Fruit fly (Drosophila melanogaster) whole organism, prepupa: ENCODE measurements around the gene Gr10b.

Source experiments
- Blimp-1 ChIP-seq: fragments of 200-800 bp; sonication (Bioruptor generic); optimal IDR thresholded peaks from 3 replicates; lab custom pipeline; 2017; ENCODE audit warnings: missing biosample characterization, missing genetic modification characterization, mild to moderate bottlenecking, moderate library complexity, missing genetic modification reagents
- CG10631 ChIP-seq: fragments of 200-800 bp; sonication (Bioruptor generic); optimal IDR thresholded peaks from 2 replicates; lab custom pipeline; 2016; ENCODE audit warnings: missing biosample characterization, missing genetic modification characterization
- CG10669 ChIP-seq: fragments of 200-800 bp; sonication (Bioruptor generic); optimal IDR thresholded peaks from 3 replicates; lab custom pipeline; 2018; ENCODE audit warnings: missing biosample characterization, mild to moderate bottlenecking, missing genetic modification characterization, moderate library complexity
- CG15336 ChIP-seq: fragments of 200-800 bp; sonication (Bioruptor generic); IDR thresholded peaks from 2 replicates; pipeline ENCODE4 v1.3.6; 2022; ENCODE audit warnings: missing biosample characterization, missing genetic modification characterization
- CG1621 ChIP-seq: fragments of 200-800 bp; sonication (Bioruptor generic); optimal IDR thresholded peaks from 3 replicates; lab custom pipeline; 2018; ENCODE audit warnings: missing biosample characterization, mild to moderate bottlenecking, missing genetic modification characterization
- CG16779 ChIP-seq: fragments of 200-800 bp; sonication (Bioruptor generic); optimal IDR thresholded peaks from 3 replicates; lab custom pipeline; 2017; ENCODE audit warnings: missing biosample characterization, mild to moderate bottlenecking, missing genetic modification characterization
- CG31627 ChIP-seq: fragments of 200-800 bp; sonication (Bioruptor generic); optimal IDR thresholded peaks from 3 replicates; lab custom pipeline; 2016; ENCODE audit warnings: missing biosample characterization, missing genetic modification characterization
- CG3919 ChIP-seq: fragments of 200-800 bp; sonication (Bioruptor generic); optimal IDR thresholded peaks from 3 replicates; lab custom pipeline; 2016; ENCODE audit warnings: missing biosample characterization, missing genetic modification characterization
- CG4318 ChIP-seq: fragments of 200-800 bp; sonication (Bioruptor generic); optimal IDR thresholded peaks from 3 replicates; lab custom pipeline; 2017; ENCODE audit warnings: missing biosample characterization, mild to moderate bottlenecking, missing genetic modification characterization
- CG6163 ChIP-seq: fragments of 200-800 bp; sonication (Bioruptor generic); IDR thresholded peaks from 3 replicates; pipeline ENCODE4 v1.3.6; 2022; ENCODE audit warnings: missing biosample characterization, missing genetic modification characterization
- CG6276 ChIP-seq: fragments of 200-800 bp; sonication (Bioruptor generic); optimal IDR thresholded peaks from 2 replicates; lab custom pipeline; 2017; ENCODE audit warnings: missing biosample characterization, mild to moderate bottlenecking, missing genetic modification characterization
- CG6854 ChIP-seq: fragments of 200-800 bp; sonication (Bioruptor generic); optimal IDR thresholded peaks from 2 replicates; lab custom pipeline; 2017; ENCODE audit warnings: missing biosample characterization, mild to moderate bottlenecking, missing genetic modification characterization
- CG7368 ChIP-seq: fragments of 200-800 bp; sonication (Bioruptor generic); optimal IDR thresholded peaks from 3 replicates; lab custom pipeline; 2016; ENCODE audit warnings: missing biosample characterization, missing genetic modification characterization
- CG8119 ChIP-seq: fragments of 200-800 bp; sonication (Bioruptor generic); IDR thresholded peaks from 3 replicates; pipeline ENCODE4 v1.3.6; 2022; ENCODE audit warnings: missing biosample characterization, missing genetic modification characterization
- CG8319 ChIP-seq: fragments of 200-800 bp; sonication (Bioruptor generic); optimal IDR thresholded peaks from 3 replicates; lab custom pipeline; 2016; ENCODE audit warnings: missing biosample characterization, missing genetic modification characterization
- CG8632 ChIP-seq: fragments of 200-800 bp; sonication (Bioruptor generic); optimal IDR thresholded peaks from 3 replicates; lab custom pipeline; 2016; ENCODE audit warnings: missing biosample characterization, missing genetic modification characterization
- CG9139 ChIP-seq: fragments of 200-800 bp; sonication (Bioruptor generic); optimal IDR thresholded peaks from 3 replicates; lab custom pipeline; 2017; ENCODE audit warnings: missing biosample characterization, mild to moderate bottlenecking, missing genetic modification characterization
- Eip78C ChIP-seq: fragments of 200-800 bp; sonication (Bioruptor generic); peaks from one replicate; lab custom pipeline; 2016; ENCODE audit warnings: missing biosample characterization, missing genetic modification characterization
- Eip93F ChIP-seq: fragments of 200-800 bp; sonication (Bioruptor generic); optimal IDR thresholded peaks from 2 replicates; lab custom pipeline; 2016; ENCODE audit warnings: missing biosample characterization, mild to moderate bottlenecking, missing genetic modification characterization
- Ets21C ChIP-seq: fragments of 200-800 bp; sonication (Bioruptor generic); optimal IDR thresholded peaks from 3 replicates; lab custom pipeline; 2016; ENCODE audit warnings: missing biosample characterization, missing genetic modification characterization
- Ets96B ChIP-seq: fragments of 200-800 bp; optimal IDR thresholded peaks from 2 replicates; lab custom pipeline; 2019; ENCODE audit warnings: missing biosample characterization, mild to moderate bottlenecking, missing genetic modification characterization, moderate library complexity
- Hr38 ChIP-seq: sonication (Bioruptor generic); optimal IDR thresholded peaks from 2 replicates; lab custom pipeline; 2016; ENCODE audit warnings: missing biosample characterization, missing genetic modification characterization
- Hr39 ChIP-seq: fragments of 200-800 bp; sonication (Bioruptor generic); optimal IDR thresholded peaks from 2 replicates; lab custom pipeline; 2016; ENCODE audit warnings: missing biosample characterization, missing genetic modification characterization
- Lpt ChIP-seq: fragments of 200-800 bp; sonication (Bioruptor generic); optimal IDR thresholded peaks from 3 replicates; lab custom pipeline; 2016; ENCODE audit warnings: missing biosample characterization, missing genetic modification characterization
- Met ChIP-seq: fragments of 200-800 bp; sonication (Bioruptor generic); optimal IDR thresholded peaks from 3 replicates; lab custom pipeline; 2016; ENCODE audit warnings: missing biosample characterization, missing genetic modification characterization
- OdsH ChIP-seq: fragments of 200-800 bp; sonication (Bioruptor generic); optimal IDR thresholded peaks from 3 replicates; lab custom pipeline; 2016; ENCODE audit warnings: missing biosample characterization, missing genetic modification characterization
- Smox ChIP-seq: fragments of 200-800 bp; sonication (Bioruptor generic); optimal IDR thresholded peaks from 3 replicates; lab custom pipeline; 2016; ENCODE audit warnings: missing biosample characterization, missing genetic modification characterization
- Sox14 ChIP-seq: fragments of 200-800 bp; sonication (Bioruptor generic); optimal IDR thresholded peaks from 3 replicates; lab custom pipeline; 2016; ENCODE audit warnings: missing biosample characterization, missing genetic modification characterization
- achi ChIP-seq: fragments of 200-800 bp; sonication (Bioruptor generic); optimal IDR thresholded peaks from 3 replicates; lab custom pipeline; 2016; ENCODE audit warnings: missing biosample characterization, missing genetic modification characterization
- dac ChIP-seq: fragments of 200-800 bp; sonication (Bioruptor generic); optimal IDR thresholded peaks from 2 replicates; lab custom pipeline; 2017; ENCODE audit warnings: missing biosample characterization, mild to moderate bottlenecking, missing genetic modification characterization
- dsx ChIP-seq: fragments of 200-800 bp; optimal IDR thresholded peaks from 3 replicates; lab custom pipeline; 2019; ENCODE audit warnings: missing biosample characterization, mild to moderate bottlenecking, missing genetic modification characterization, moderate library complexity; ENCODE audit not compliant: poor library complexity, severe bottlenecking
- eg ChIP-seq: fragments of 200-800 bp; sonication (Bioruptor generic); IDR thresholded peaks from 3 replicates; pipeline ENCODE4 v1.3.6; 2022; ENCODE audit warnings: missing biosample characterization, missing genetic modification characterization
- fd59A ChIP-seq: fragments of 200-800 bp; sonication (Bioruptor generic); optimal IDR thresholded peaks from 2 replicates; lab custom pipeline; 2017; ENCODE audit warnings: missing biosample characterization, mild to moderate bottlenecking, missing genetic modification characterization, missing genetic modification reagents
- fd85E ChIP-seq: fragments of 200-800 bp; sonication (Bioruptor generic); optimal IDR thresholded peaks from 3 replicates; lab custom pipeline; 2016; ENCODE audit warnings: missing biosample characterization, missing genetic modification characterization
- fkh ChIP-seq: fragments of 200-800 bp; sonication (Bioruptor generic); optimal IDR thresholded peaks from 3 replicates; lab custom pipeline; 2017; ENCODE audit warnings: missing biosample characterization, mild to moderate bottlenecking, missing genetic modification characterization, moderate library complexity
- lz ChIP-seq: fragments of 200-800 bp; sonication (Bioruptor generic); optimal IDR thresholded peaks from 3 replicates; lab custom pipeline; 2016; ENCODE audit warnings: missing biosample characterization, missing genetic modification characterization
- net ChIP-seq: fragments of 200-800 bp; sonication (Bioruptor generic); optimal IDR thresholded peaks from 3 replicates; lab custom pipeline; 2016; ENCODE audit warnings: missing biosample characterization, missing genetic modification characterization
- pdm3 ChIP-seq: fragments of 200-800 bp; sonication (Bioruptor generic); optimal IDR thresholded peaks from 3 replicates; lab custom pipeline; 2016; ENCODE audit warnings: missing biosample characterization, missing genetic modification characterization
- salr ChIP-seq, 2 experiments: fragments of 200-800 bp; sonication (Bioruptor generic); optimal IDR thresholded peaks; 3 replicates each; lab custom pipeline; 2016 to 2018; ENCODE audit warnings: missing biosample characterization in 2 of 2, missing genetic modification characterization in 2 of 2, mild to moderate bottlenecking in 1 of 2
- spab ChIP-seq: fragments of 200-800 bp; sonication (Bioruptor generic); optimal IDR thresholded peaks from 2 replicates; lab custom pipeline; 2017; ENCODE audit warnings: missing biosample characterization, mild to moderate bottlenecking, missing genetic modification characterization, missing genetic modification reagents
- ss ChIP-seq, 2 experiments: fragments of 200-800 bp; sonication (Bioruptor generic); optimal IDR thresholded peaks; 2 replicates in 1 of 2; 3 replicates in 1 of 2; lab custom pipeline; 2017 to 2018; ENCODE audit warnings: mild to moderate bottlenecking in 2 of 2, missing biosample characterization in 2 of 2, missing genetic modification characterization in 2 of 2, moderate library complexity in 1 of 2
- svp ChIP-seq: fragments of 200-800 bp; sonication (Bioruptor generic); peaks from one replicate; lab custom pipeline; 2016; ENCODE audit warnings: missing biosample characterization, missing genetic modification characterization
- topi ChIP-seq: fragments of 200-800 bp; sonication (Bioruptor generic); optimal IDR thresholded peaks from 3 replicates; lab custom pipeline; 2016; ENCODE audit warnings: missing biosample characterization, missing genetic modification characterization
- vri ChIP-seq: fragments of 200-800 bp; sonication (Bioruptor generic); optimal IDR thresholded peaks from 3 replicates; lab custom pipeline; 2016; ENCODE audit warnings: missing biosample characterization, mild to moderate bottlenecking, missing genetic modification characterization

Gr10b gene

dm6 chrX:11454189-11454882 is 41.3 kb upstream of the Gr10b start, which contains the start of the genes Evi5 and HP5 (continued):
- peak; percentile 27 for TF ChIP-seq Eip93F (GFP tag; lab: Kevin White, UChicago)
- TF ChIP-seq OdsH (GFP tag; lab: Kevin White, UChicago), result peak; percentile 28
- TF ChIP-seq CG10669, result peak; percentile 22
- peak; percentile 51 for TF ChIP-seq Met
- TF ChIP-seq CG1621 (tag; lab: Kevin White, UChicago), result peak; percentile 99
- TF ChIP-seq lz, result peak; percentile 78
- no peak for TF ChIP-seq pdm3 (GFP tag; lab: Kevin White, UChicago)
- no peak for TF ChIP-seq fd85E (GFP tag; lab: Kevin White, UChicago)
- peak; percentile 47 for TF ChIP-seq dsx
- TF ChIP-seq vri (GFP tag; lab: Kevin White, UChicago), result peak; percentile 13
- TF ChIP-seq CG8119, result no peak
- peak; percentile 76 for TF ChIP-seq Eip78C (GFP tag; lab: Kevin White, UChicago)
- TF ChIP-seq Sox14 (GFP tag; lab: Kevin White, UChicago), result peak; percentile 17
- TF ChIP-seq Hr39 (GFP tag; lab: Kevin White, UChicago), result peak; percentile 48
- TF ChIP-seq spab (GFP tag; lab: Kevin White, UChicago), result no peak
- TF ChIP-seq salr (GFP tag; optimal IDR thresholded peaks at IDR 0.05; lab: Kevin White, UChicago), result peak in 1 of 2 experiments; percentile 11
- peak; percentile 29 for TF ChIP-seq Ets21C
- peak; percentile 10; the same call in 1 of the 2 replicates for TF ChIP-seq CG15336 (GFP tag; lab: Robert Waterston, UW)

- no peak for TF ChIP-seq Lpt (GFP tag; lab: Kevin White, UChicago)
- TF ChIP-seq eg, result no peak
Observed at dm6 chrX:11453638-11454037, 40.6 kb upstream of the Gr10b start.

- TF ChIP-seq CG16779 (tag; lab: Kevin White, UChicago) (peak; percentile 82), Blimp-1 (no peak), achi (peak; percentile 86), CG10631 (peak; percentile 84), CG8632 (peak; percentile 75), CG4318 (GFP tag; lab: Kevin White, UChicago) (peak; percentile 89), Eip78C (GFP tag; lab: Kevin White, UChicago) (peak; percentile 94), salr (GFP tag; optimal IDR thresholded peaks at IDR 0.05; lab: Kevin White, UChicago) (peak; percentile 58 to 66), CG8319 (peak; percentile 62), Lpt (GFP tag; lab: Kevin White, UChicago) (peak; percentile 82), ss (GFP tag; optimal IDR thresholded peaks at IDR 0.05; lab: Kevin White, UChicago) (peak; percentile 68 to 77), dac (GFP tag; lab: Kevin White, UChicago) (peak; percentile 88), topi (GFP tag; lab: Kevin White, UChicago) (peak; percentile 80), fkh (no peak), CG7368 (GFP tag; lab: Kevin White, UChicago) (peak; percentile 83), svp (GFP tag; lab: Kevin White, UChicago) (peak; percentile 86), eg (peak; percentile 96), CG6276 (GFP tag; lab: Kevin White, UChicago) (peak; percentile 84), CG6854 (GFP tag; lab: Kevin White, UChicago) (no peak), CG3919 (GFP tag; lab: Kevin White, UChicago) (peak; percentile 87), Hr38 (GFP tag; lab: Kevin White, UChicago) (no peak), CG10669 (peak; percentile 82), CG9139 (GFP tag; lab: Kevin White, UChicago) (peak; percentile 73), Met (peak; percentile 82), CG8119 (peak; percentile 92), CG31627 (GFP tag; lab: Kevin White, UChicago) (peak; percentile 62), CG15336 (GFP tag; lab: Robert Waterston, UW) (peak; percentile 93), fd85E (GFP tag; lab: Kevin White, UChicago) (peak; percentile 56), Ets96B (tag; lab: Kevin White, UChicago) (peak; percentile 81), fd59A (GFP tag; lab: Kevin White, UChicago) (peak; percentile 63), OdsH (GFP tag; lab: Kevin White, UChicago) (peak; percentile 77), lz (peak; percentile 75), Ets21C (peak; percentile 56), CG6163 (GFP tag; lab: Robert Waterston, UW) (peak; percentile 96), net (GFP tag; lab: Kevin White, UChicago) (peak; percentile 88), CG1621 (tag; lab: Kevin White, UChicago) (peak; percentile 80), Smox (GFP tag; lab: Kevin White, UChicago) (peak; percentile 69)
Observed at dm6 chrX:11452846-11453391, 39.9 kb upstream of the Gr10b start.
